Fruit fly (Drosophila melanogaster): ENCODE results near the gene natalisin.

DNA sequence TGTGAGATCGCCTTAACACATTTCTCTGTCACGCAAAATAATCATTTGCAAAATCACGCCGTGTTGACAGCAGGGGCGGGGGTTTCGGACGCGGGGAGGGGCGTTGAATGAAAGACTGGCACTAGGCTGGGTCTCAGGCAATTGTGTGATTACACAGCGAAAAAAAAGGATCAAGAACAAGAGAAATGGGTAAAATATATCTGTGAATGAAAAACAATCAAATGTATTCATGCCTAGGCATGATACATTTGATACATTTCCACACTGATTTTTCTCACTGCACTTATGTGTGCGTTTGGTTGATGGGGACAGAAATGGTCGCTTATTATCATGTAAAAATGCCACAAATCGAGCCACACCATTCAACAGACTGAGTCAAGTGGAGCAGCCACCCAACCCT, 8.1 kb downstream of the natalisin start:
- TF ChIP-seq usp (GFP tag; optimal IDR thresholded peaks at IDR 0.05) (no peak), CG8478 (optimal IDR thresholded peaks at IDR 0.05) (no peak), psq (optimal IDR thresholded peaks at IDR 0.05) (no peak), EcR (GFP tag; optimal IDR thresholded peaks at IDR 0.05) (no peak), pan (optimal IDR thresholded peaks at IDR 0.05) (no peak), Dll (optimal IDR thresholded peaks at IDR 0.05) (no peak)

All from whole organism.